Worm (Caenorhabditis elegans): ENCODE data around the gene srw-133.

DNA sequence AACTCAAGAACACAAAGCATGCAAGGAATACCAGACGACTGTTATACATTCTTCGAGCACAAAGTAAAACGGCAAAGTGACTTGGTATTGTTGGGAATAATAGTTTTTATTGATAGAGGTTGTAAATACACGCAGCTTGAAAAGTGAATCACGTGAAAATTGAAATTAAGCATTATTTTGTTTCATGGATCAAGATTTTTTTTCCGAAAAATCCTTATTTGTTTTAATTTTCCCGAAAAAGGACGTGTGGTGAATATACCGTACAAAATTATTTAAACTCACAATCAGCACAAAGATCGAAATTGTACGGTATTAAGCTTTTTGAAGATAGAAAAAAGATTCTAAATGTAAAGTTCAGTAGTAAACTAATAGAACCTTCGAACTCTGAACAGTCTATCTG, 4.7 kb downstream of the srw-133 start, which contains the start of gene clc-18:
- TF ChIP-seq mep-1 (tag; optimal IDR thresholded peaks at IDR 0.05) (no peak), hlh-11 (tag; optimal IDR thresholded peaks at IDR 0.05) (no peak)

All from whole organism, L4 larva.